Fruit fly (Drosophila melanogaster): Measurements from ENCODE around the gene CG31115.

dm6 chr3R:25002257-25002656 is 34.5 kb upstream of the CG31115 start:
- TF ChIP-seq CG8478 (optimal IDR thresholded peaks at IDR 0.05) = no peak
- TF ChIP-seq CTCF (optimal IDR thresholded peaks at IDR 0.05) = no peak

All from S2 (cell line).